Worm (Caenorhabditis elegans): ENCODE results near the gene dhs-29.

ce11 chrX:7645313-7645712 is 19.4 kb downstream of the dhs-29 start, which contains the start of gene F26A10.2:
- TF ChIP-seq zfh-2 (GFP tag; conservative IDR thresholded peaks at IDR 0.05) = no peak
- TF ChIP-seq pha-4 (tag; optimal IDR thresholded peaks at IDR 0.05) = no peak
- TF ChIP-seq ama-1 (optimal IDR thresholded peaks at IDR 0.05) = no peak
- no peak for TF ChIP-seq ama-1 (GFP tag; optimal IDR thresholded peaks at IDR 0.05)
- TF ChIP-seq unc-62 (GFP tag; optimal IDR thresholded peaks at IDR 0.05) = no peak
- no peak for TF ChIP-seq aptf-3 (GFP tag; IDR thresholded peaks at IDR 0.05)
- no peak for TF ChIP-seq ZK185.1 (tag; optimal IDR thresholded peaks at IDR 0.05; ENCODE audit: poor library complexity, severe bottlenecking)
- no peak for TF ChIP-seq C06A6.2 (GFP tag; conservative IDR thresholded peaks at IDR 0.05)
- no peak for TF ChIP-seq Y79H2A.3 (GFP tag; conservative IDR thresholded peaks at IDR 0.05)
